Fruit fly (Drosophila melanogaster) whole organism, prepupa: ENCODE data around the gene Dh31.

Experiments
- Blimp-1 ChIP-seq: fragments of 200-800 bp; sonication (Bioruptor generic); optimal IDR thresholded peaks from 3 replicates; lab custom pipeline; 2017; ENCODE audit warnings: missing biosample characterization, missing genetic modification characterization, mild to moderate bottlenecking, moderate library complexity, missing genetic modification reagents
- CG11294 ChIP-seq: fragments of 200-800 bp; sonication (Bioruptor generic); IDR thresholded peaks from 2 replicates; pipeline ENCODE4 v1.3.6; 2022; ENCODE audit warnings: missing biosample characterization, missing genetic modification characterization
- CG11762 ChIP-seq: fragments of 200-800 bp; sonication (Bioruptor generic); optimal IDR thresholded peaks from 3 replicates; lab custom pipeline; 2016; ENCODE audit warnings: missing biosample characterization, missing genetic modification characterization; ENCODE audit not compliant: insufficient read depth
- CG15336 ChIP-seq: fragments of 200-800 bp; sonication (Bioruptor generic); IDR thresholded peaks from 2 replicates; pipeline ENCODE4 v1.3.6; 2022; ENCODE audit warnings: missing biosample characterization, missing genetic modification characterization
- CG32006 ChIP-seq: fragments of 200-800 bp; sonication (Bioruptor generic); optimal IDR thresholded peaks from 3 replicates; lab custom pipeline; 2017; ENCODE audit warnings: missing biosample characterization, mild to moderate bottlenecking, missing genetic modification characterization
- CG4318 ChIP-seq: fragments of 200-800 bp; sonication (Bioruptor generic); optimal IDR thresholded peaks from 3 replicates; lab custom pipeline; 2017; ENCODE audit warnings: missing biosample characterization, mild to moderate bottlenecking, missing genetic modification characterization
- CG6792 ChIP-seq: fragments of 200-800 bp; sonication (Bioruptor generic); optimal IDR thresholded peaks from 3 replicates; lab custom pipeline; 2016; ENCODE audit warnings: missing biosample characterization, missing genetic modification characterization
- CG6808 ChIP-seq: fragments of 200-800 bp; sonication (Bioruptor generic); optimal IDR thresholded peaks from 3 replicates; lab custom pipeline; 2017; ENCODE audit warnings: missing biosample characterization, missing genetic modification characterization, mild to moderate bottlenecking, moderate library complexity, missing genetic modification reagents
- CG6854 ChIP-seq: fragments of 200-800 bp; sonication (Bioruptor generic); optimal IDR thresholded peaks from 2 replicates; lab custom pipeline; 2017; ENCODE audit warnings: missing biosample characterization, mild to moderate bottlenecking, missing genetic modification characterization
- CG8119 ChIP-seq: fragments of 200-800 bp; sonication (Bioruptor generic); IDR thresholded peaks from 3 replicates; pipeline ENCODE4 v1.3.6; 2022; ENCODE audit warnings: missing biosample characterization, missing genetic modification characterization
- CG8319 ChIP-seq: fragments of 200-800 bp; sonication (Bioruptor generic); optimal IDR thresholded peaks from 3 replicates; lab custom pipeline; 2016; ENCODE audit warnings: missing biosample characterization, missing genetic modification characterization
- CG8632 ChIP-seq: fragments of 200-800 bp; sonication (Bioruptor generic); optimal IDR thresholded peaks from 3 replicates; lab custom pipeline; 2016; ENCODE audit warnings: missing biosample characterization, missing genetic modification characterization
- Eip78C ChIP-seq: fragments of 200-800 bp; sonication (Bioruptor generic); peaks from one replicate; lab custom pipeline; 2016; ENCODE audit warnings: missing biosample characterization, missing genetic modification characterization
- Eip93F ChIP-seq: fragments of 200-800 bp; sonication (Bioruptor generic); optimal IDR thresholded peaks from 2 replicates; lab custom pipeline; 2016; ENCODE audit warnings: missing biosample characterization, mild to moderate bottlenecking, missing genetic modification characterization
- Hr39 ChIP-seq: fragments of 200-800 bp; sonication (Bioruptor generic); optimal IDR thresholded peaks from 2 replicates; lab custom pipeline; 2016; ENCODE audit warnings: missing biosample characterization, missing genetic modification characterization
- Hr4 ChIP-seq: fragments of 200-800 bp; sonication (Bioruptor generic); optimal IDR thresholded peaks from 3 replicates; lab custom pipeline; 2016; ENCODE audit warnings: missing biosample characterization, missing genetic modification characterization
- Lpt ChIP-seq: fragments of 200-800 bp; sonication (Bioruptor generic); optimal IDR thresholded peaks from 3 replicates; lab custom pipeline; 2016; ENCODE audit warnings: missing biosample characterization, missing genetic modification characterization
- Sox102F ChIP-seq: fragments of 200-800 bp; sonication (Bioruptor generic); optimal IDR thresholded peaks from 2 replicates; lab custom pipeline; 2016; ENCODE audit warnings: missing biosample characterization, mild to moderate bottlenecking, missing genetic modification characterization
- achi ChIP-seq: fragments of 200-800 bp; sonication (Bioruptor generic); optimal IDR thresholded peaks from 3 replicates; lab custom pipeline; 2016; ENCODE audit warnings: missing biosample characterization, missing genetic modification characterization
- acj6 ChIP-seq: fragments of 200-800 bp; sonication (Bioruptor generic); optimal IDR thresholded peaks from 3 replicates; lab custom pipeline; 2016; ENCODE audit warnings: missing biosample characterization, missing genetic modification characterization
- cyc ChIP-seq: fragments of 200-800 bp; sonication (Bioruptor generic); optimal IDR thresholded peaks from 3 replicates; lab custom pipeline; 2016; ENCODE audit warnings: missing biosample characterization, missing genetic modification characterization
- dsx ChIP-seq: fragments of 200-800 bp; optimal IDR thresholded peaks from 3 replicates; lab custom pipeline; 2019; ENCODE audit warnings: missing biosample characterization, mild to moderate bottlenecking, missing genetic modification characterization, moderate library complexity; ENCODE audit not compliant: poor library complexity, severe bottlenecking
- eg ChIP-seq: fragments of 200-800 bp; sonication (Bioruptor generic); IDR thresholded peaks from 3 replicates; pipeline ENCODE4 v1.3.6; 2022; ENCODE audit warnings: missing biosample characterization, missing genetic modification characterization
- fd59A ChIP-seq: fragments of 200-800 bp; sonication (Bioruptor generic); optimal IDR thresholded peaks from 2 replicates; lab custom pipeline; 2017; ENCODE audit warnings: missing biosample characterization, mild to moderate bottlenecking, missing genetic modification characterization, missing genetic modification reagents
- fd85E ChIP-seq: fragments of 200-800 bp; sonication (Bioruptor generic); optimal IDR thresholded peaks from 3 replicates; lab custom pipeline; 2016; ENCODE audit warnings: missing biosample characterization, missing genetic modification characterization
- pdm3 ChIP-seq: fragments of 200-800 bp; sonication (Bioruptor generic); optimal IDR thresholded peaks from 3 replicates; lab custom pipeline; 2016; ENCODE audit warnings: missing biosample characterization, missing genetic modification characterization
- salr ChIP-seq, 2 experiments: fragments of 200-800 bp; sonication (Bioruptor generic); optimal IDR thresholded peaks; 3 replicates each; lab custom pipeline; 2016 to 2018; ENCODE audit warnings: missing biosample characterization in 2 of 2, missing genetic modification characterization in 2 of 2, mild to moderate bottlenecking in 1 of 2
- spab ChIP-seq: fragments of 200-800 bp; sonication (Bioruptor generic); optimal IDR thresholded peaks from 2 replicates; lab custom pipeline; 2017; ENCODE audit warnings: missing biosample characterization, mild to moderate bottlenecking, missing genetic modification characterization, missing genetic modification reagents
- ss ChIP-seq, 2 experiments: fragments of 200-800 bp; sonication (Bioruptor generic); optimal IDR thresholded peaks; 2 replicates in 1 of 2; 3 replicates in 1 of 2; lab custom pipeline; 2017 to 2018; ENCODE audit warnings: mild to moderate bottlenecking in 2 of 2, missing biosample characterization in 2 of 2, missing genetic modification characterization in 2 of 2, moderate library complexity in 1 of 2
- topi ChIP-seq: fragments of 200-800 bp; sonication (Bioruptor generic); optimal IDR thresholded peaks from 3 replicates; lab custom pipeline; 2016; ENCODE audit warnings: missing biosample characterization, missing genetic modification characterization

The Dh31 gene

dm6 chr2L:8461782-8462453 is 44.7 kb downstream of the Dh31 start (continued):
- TF ChIP-seq CG6808 (no peak), Hr39 (GFP tag; lab: Kevin White, UChicago) (peak; percentile 23), acj6 (GFP tag; lab: Kevin White, UChicago) (peak; percentile 24), pdm3 (GFP tag; lab: Kevin White, UChicago) (peak; percentile 17), CG11294 (no peak), CG32006 (GFP tag; lab: Kevin White, UChicago) (peak; percentile 33), CG6854 (GFP tag; lab: Kevin White, UChicago) (no peak), salr (GFP tag; optimal IDR thresholded peaks at IDR 0.05; lab: Kevin White, UChicago) (no peak), dsx (GFP tag; lab: Kevin White, UChicago) (peak; percentile 35), fd59A (GFP tag; lab: Kevin White, UChicago) (no peak)

dm6 chr2L:8451497-8451896 is 55.1 kb downstream of the Dh31 start:
- TF ChIP-seq Eip93F (GFP tag; lab: Kevin White, UChicago) (peak; percentile 52), CG8632 (GFP tag; lab: Kevin White, UChicago) (no peak), achi (GFP tag; lab: Kevin White, UChicago) (no peak), eg (GFP tag; lab: Robert Waterston, UW) (no peak)

DNA sequence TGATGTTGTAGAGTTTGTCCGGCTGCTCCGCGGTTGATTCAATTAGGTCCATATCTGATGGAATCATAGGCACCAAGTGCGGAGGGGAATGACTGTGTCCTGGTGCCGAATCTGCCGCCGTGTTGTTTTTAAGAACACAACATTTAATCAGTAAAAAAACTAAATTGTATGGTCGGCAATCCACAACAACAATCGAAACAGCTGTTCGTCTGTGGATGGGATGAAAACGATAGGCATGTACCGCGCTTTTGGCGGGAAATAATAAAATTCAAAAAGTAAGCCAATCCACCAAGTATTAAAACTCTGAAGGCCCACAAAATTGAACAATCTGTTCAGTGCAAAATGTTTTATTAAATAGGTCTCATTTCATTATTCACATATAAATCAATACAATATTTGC is 57.3 kb downstream of the Dh31 start, which contains the start of gene Aasdh:
Gene Aasdh, minus strand, starts transcription at position 219 of the 400 bp plus-strand sequence.
- no peak for TF ChIP-seq CG4318 (GFP tag; lab: Kevin White, UChicago)
- no peak for TF ChIP-seq topi (GFP tag; lab: Kevin White, UChicago)
- no peak for TF ChIP-seq Lpt
- TF ChIP-seq Blimp-1 (GFP tag; lab: Kevin White, UChicago) = no peak
- no peak for TF ChIP-seq Eip78C (GFP tag; lab: Kevin White, UChicago)
- no peak for TF ChIP-seq CG11762 (GFP tag; lab: Kevin White, UChicago)
- no peak for TF ChIP-seq spab
- TF ChIP-seq ss (GFP tag; optimal IDR thresholded peaks at IDR 0.05; lab: Kevin White, UChicago) = no peak

DNA sequence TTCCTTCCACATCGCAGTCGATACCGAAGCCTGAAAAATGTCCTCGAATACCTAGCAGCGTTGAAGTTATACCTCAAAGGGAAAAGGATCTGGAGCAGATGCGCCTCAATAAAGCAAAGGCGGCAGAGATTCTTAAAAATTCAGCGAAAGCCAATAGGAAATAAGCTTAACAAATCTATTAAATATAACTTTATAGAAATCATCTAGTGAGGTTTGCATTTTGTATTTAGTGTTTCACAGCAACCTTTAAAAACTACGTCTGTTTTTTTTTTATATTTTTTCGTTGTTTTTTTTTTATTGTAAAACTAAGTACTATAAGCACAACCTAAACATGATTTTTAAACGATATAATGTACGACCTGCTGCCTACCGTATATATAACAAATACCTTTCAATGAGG is 64.5 kb downstream of the Dh31 start, which contains the start of gene CG31897:
Gene CG31897, plus strand, starts transcription at position 301 of the 400 bp plus-strand sequence.
- TF ChIP-seq Lpt (no peak), cyc (GFP tag; lab: Kevin White, UChicago) (no peak), Blimp-1 (GFP tag; lab: Kevin White, UChicago) (no peak), Hr4 (GFP tag; lab: Kevin White, UChicago) (no peak), Sox102F (no peak), topi (GFP tag; lab: Kevin White, UChicago) (no peak), CG6792 (GFP tag; lab: Kevin White, UChicago) (no peak), CG8119 (GFP tag; lab: Robert Waterston, UW) (no peak), fd85E (no peak), CG15336 (GFP tag; lab: Robert Waterston, UW) (no peak), achi (GFP tag; lab: Kevin White, UChicago) (no peak), CG8632 (GFP tag; lab: Kevin White, UChicago) (no peak), CG8319 (GFP tag; lab: Kevin White, UChicago) (no peak), CG11762 (GFP tag; lab: Kevin White, UChicago) (no peak), spab (no peak)
